Fruit fly (Drosophila melanogaster): ENCODE results near the gene SPE.
A peak's percentile ranks its signal among the peaks of the same experiment; 100 is the strongest.

Gene SPE

dm6 chr3R:23729066-23729465 is 43.0 kb downstream of the SPE start (continued):
- TF ChIP-seq CG2120 (GFP tag; optimal IDR thresholded peaks at IDR 0.05) (peak; percentile 46), fd96Cb (tag; optimal IDR thresholded peaks at IDR 0.05) (no peak), ranshi (GFP tag; IDR thresholded peaks at IDR 0.05) (0 out of 2 replicates have a peak, but pooled peaks have one; percentile 32), NC2β (GFP tag; optimal IDR thresholded peaks at IDR 0.05) (no peak), sim (GFP tag; IDR thresholded peaks at IDR 0.05) (no peak), CG9727 (GFP tag; optimal IDR thresholded peaks at IDR 0.05) (peak; percentile 47), ATbp (GFP tag; optimal IDR thresholded peaks at IDR 0.05) (peak; percentile 54), CG3995 (GFP tag; optimal IDR thresholded peaks at IDR 0.05) (peak; percentile 16), insv (GFP tag; optimal IDR thresholded peaks at IDR 0.05) (peak in 1 of 2 experiments; percentile 27), NC2α (GFP tag; optimal IDR thresholded peaks at IDR 0.05) (no peak), NfI (GFP tag; optimal IDR thresholded peaks at IDR 0.05) (peak; percentile 8), CG4360 (GFP tag; IDR thresholded peaks at IDR 0.05) (no peak), trh (GFP tag; optimal IDR thresholded peaks at IDR 0.05) (no peak), CG3407 (GFP tag; optimal IDR thresholded peaks at IDR 0.05) (peak; percentile 92), D19B (GFP tag; optimal IDR thresholded peaks at IDR 0.05) (peak; percentile 21), HHEX (GFP tag; optimal IDR thresholded peaks at IDR 0.05) (peak; percentile 60), Dad (GFP tag; optimal IDR thresholded peaks at IDR 0.05) (no peak), CG15696 (tag; optimal IDR thresholded peaks at IDR 0.05) (peak; percentile 30), jumu (GFP tag; optimal IDR thresholded peaks at IDR 0.05) (no peak), CG11085 (GFP tag; IDR thresholded peaks at IDR 0.05) (no peak), CG42726 (GFP tag; IDR thresholded peaks at IDR 0.05; ENCODE audit: partially characterized antibody) (no peak), ara (GFP tag; IDR thresholded peaks at IDR 0.05) (no peak), CG13296 (GFP tag; optimal IDR thresholded peaks at IDR 0.05) (peak; percentile 81), scrt (GFP tag; optimal IDR thresholded peaks at IDR 0.05) (peak; percentile 46), gem (tag; optimal IDR thresholded peaks at IDR 0.05) (peak; percentile 9), Vsx1 (GFP tag; optimal IDR thresholded peaks at IDR 0.05) (peak; percentile 41), lola (GFP tag; optimal IDR thresholded peaks at IDR 0.05) (no peak), eve (GFP tag; optimal IDR thresholded peaks at IDR 0.05) (no peak), CG12236 (GFP tag; optimal IDR thresholded peaks at IDR 0.05) (no peak), ro (GFP tag; IDR thresholded peaks at IDR 0.05) (no peak), Sox100B (GFP tag; optimal IDR thresholded peaks at IDR 0.05) (no peak), YL-1 (GFP tag; optimal IDR thresholded peaks at IDR 0.05) (peak; percentile 23), CG15601 (tag; optimal IDR thresholded peaks at IDR 0.05) (no peak), abd-A (tag; optimal IDR thresholded peaks at IDR 0.05) (no peak), CG17359 (tag; optimal IDR thresholded peaks at IDR 0.05) (peak; percentile 8), Mes4 (GFP tag; optimal IDR thresholded peaks at IDR 0.05) (no peak), chn (GFP tag; optimal IDR thresholded peaks at IDR 0.05) (no peak), chinmo (GFP tag; IDR thresholded peaks at IDR 0.05; ENCODE audit: partially characterized antibody) (0 out of 4 replicates have a peak, but pooled peaks have one; percentile 17), Fer3 (tag; optimal IDR thresholded peaks at IDR 0.05) (peak; percentile 47), Blimp-1 (GFP tag; optimal IDR thresholded peaks at IDR 0.05) (peak; percentile 14), exex (tag; optimal IDR thresholded peaks at IDR 0.05) (peak; percentile 56), B-H2 (GFP tag; optimal IDR thresholded peaks at IDR 0.05) (peak; percentile 81), Eip74EF (GFP tag; optimal IDR thresholded peaks at IDR 0.05) (no peak), CG6689 (GFP tag; IDR thresholded peaks at IDR 0.05) (no peak), CG4820 (GFP tag; optimal IDR thresholded peaks at IDR 0.05) (no peak), CG10209 (GFP tag; optimal IDR thresholded peaks at IDR 0.05) (peak; percentile 40), CG9215 (GFP tag; IDR thresholded peaks at IDR 0.05) (no peak), fd64A (GFP tag; optimal IDR thresholded peaks at IDR 0.05) (peak; percentile 19), Med (GFP tag) (peak; percentile 87), Stat92E (GFP tag; optimal IDR thresholded peaks at IDR 0.05) (no peak)
